Worm (Caenorhabditis elegans) whole organism, mixed stage, embryonic: Measurements from ENCODE around the gene B0303.14.

Source experiments
- bed-3 ChIP-seq: fragments of 200-800 bp; sonication (Bioruptor generic); optimal IDR thresholded peaks from 3 replicates; lab custom pipeline; 2018; ENCODE audit warnings: mild to moderate bottlenecking, missing genetic modification characterization, moderate library complexity, missing compliant biosample characterization
- blmp-1 ChIP-seq: fragments of 150-350 bp; optimal IDR thresholded peaks from 2 replicates; lab custom pipeline; 2014; ENCODE audit warnings: missing biosample characterization, missing genetic modification characterization
- ceh-39 ChIP-seq: fragments of 150-350 bp; optimal IDR thresholded peaks from 2 replicates; lab custom pipeline; 2014; ENCODE audit warnings: missing biosample characterization, missing genetic modification characterization
- ceh-43 ChIP-seq: fragments of 200-800 bp; sonication (Bioruptor generic); optimal IDR thresholded peaks from 2 replicates; lab custom pipeline; 2018; ENCODE audit warnings: mild to moderate bottlenecking, missing genetic modification characterization, moderate library complexity, missing compliant biosample characterization
- ceh-83 ChIP-seq: fragments of 200-800 bp; sonication (Bioruptor generic); optimal IDR thresholded peaks from 2 replicates; lab custom pipeline; 2018; ENCODE audit warnings: mild to moderate bottlenecking, missing genetic modification characterization, missing compliant biosample characterization
- ces-1 ChIP-seq: fragments of 150-350 bp; optimal IDR thresholded peaks from 2 replicates; lab custom pipeline; 2014; ENCODE audit warnings: missing biosample characterization, missing genetic modification reagents, missing genetic modification characterization
- drap-1 ChIP-seq: fragments of 200-800 bp; sonication (Bioruptor generic); optimal IDR thresholded peaks from 3 replicates; lab custom pipeline; 2018; ENCODE audit warnings: mild to moderate bottlenecking, missing genetic modification characterization, missing compliant biosample characterization
- elt-3 ChIP-seq: fragments of 150-350 bp; optimal IDR thresholded peaks from 2 replicates; lab custom pipeline; 2014; ENCODE audit warnings: missing biosample characterization, missing genetic modification characterization
- flh-1 ChIP-seq: fragments of 200-800 bp; sonication (Bioruptor generic); optimal IDR thresholded peaks from 2 replicates; lab custom pipeline; 2018; ENCODE audit warnings: mild to moderate bottlenecking, missing genetic modification characterization, moderate library complexity, missing compliant biosample characterization
- ham-2 ChIP-seq: fragments of 200-800 bp; sonication (Bioruptor generic); optimal IDR thresholded peaks from 2 replicates; lab custom pipeline; 2018; ENCODE audit warnings: mild to moderate bottlenecking, missing genetic modification characterization, missing compliant biosample characterization
- lin-13 ChIP-seq: fragments of 150-350 bp; optimal IDR thresholded peaks from 2 replicates; lab custom pipeline; 2014; ENCODE audit warnings: missing biosample characterization, missing genetic modification characterization
- lin-32 ChIP-seq: fragments of 200-800 bp; sonication (Bioruptor generic); optimal IDR thresholded peaks from 2 replicates; lab custom pipeline; 2018; ENCODE audit warnings: mild to moderate bottlenecking, missing genetic modification characterization, missing compliant biosample characterization
- lsy-2 ChIP-seq: fragments of 150-350 bp; optimal IDR thresholded peaks from 2 replicates; lab custom pipeline; 2014; ENCODE audit warnings: missing biosample characterization, missing genetic modification characterization
- mab-5 ChIP-seq: fragments of 150-350 bp; optimal IDR thresholded peaks from 2 replicates; lab custom pipeline; 2014; ENCODE audit warnings: missing biosample characterization, missing genetic modification characterization
- mep-1 ChIP-seq: fragments of 150-350 bp; optimal IDR thresholded peaks from 2 replicates; lab custom pipeline; 2017; ENCODE audit warnings: missing biosample characterization, missing genetic modification reagents, missing genetic modification characterization, inconsistent platforms
- mls-2 ChIP-seq: sonication (generic microtip); optimal IDR thresholded peaks from 2 replicates; lab custom pipeline; 2016; ENCODE audit warnings: mild to moderate bottlenecking, missing genetic modification characterization, moderate library complexity, missing compliant biosample characterization
- nhr-12 ChIP-seq: fragments of 150-350 bp; optimal IDR thresholded peaks from 2 replicates; lab custom pipeline; 2014; ENCODE audit warnings: missing biosample characterization, missing genetic modification characterization
- nhr-2 ChIP-seq: fragments of 150-350 bp; optimal IDR thresholded peaks from 2 replicates; lab custom pipeline; 2014; ENCODE audit warnings: missing biosample characterization, missing genetic modification characterization
- nhr-237 ChIP-seq: fragments of 150-350 bp; optimal IDR thresholded peaks from 2 replicates; lab custom pipeline; 2014; ENCODE audit warnings: missing biosample characterization, missing genetic modification characterization
- nhr-76 ChIP-seq: sonication (generic microtip); optimal IDR thresholded peaks from 2 replicates; lab custom pipeline; 2017; ENCODE audit warnings: missing biosample characterization, missing genetic modification characterization
- pha-4 ChIP-seq: fragments of 150-350 bp; optimal IDR thresholded peaks from 2 replicates; lab custom pipeline; 2018; ENCODE audit warnings: missing biosample characterization, missing genetic modification reagents, missing genetic modification characterization
- sptf-1 ChIP-seq: sonication (generic microtip); optimal IDR thresholded peaks from 2 replicates; lab custom pipeline; 2017; ENCODE audit warnings: mild to moderate bottlenecking, missing genetic modification characterization, moderate library complexity, missing compliant biosample characterization
- tbx-8 ChIP-seq: fragments of 200-800 bp; sonication (Bioruptor generic); optimal IDR thresholded peaks from 2 replicates; lab custom pipeline; 2018; ENCODE audit warnings: mild to moderate bottlenecking, missing genetic modification characterization, moderate library complexity, missing compliant biosample characterization
- unc-120 ChIP-seq: sonication (generic microtip); optimal IDR thresholded peaks from 2 replicates; lab custom pipeline; 2017; ENCODE audit warnings: missing genetic modification characterization, missing compliant biosample characterization; ENCODE audit not compliant: poor library complexity, severe bottlenecking
- unc-39 ChIP-seq: fragments of 150-350 bp; optimal IDR thresholded peaks from 2 replicates; lab custom pipeline; 2014; ENCODE audit warnings: missing biosample characterization, missing genetic modification characterization
- unc-62 ChIP-seq: fragments of 150-350 bp; optimal IDR thresholded peaks from 2 replicates; lab custom pipeline; 2014; ENCODE audit warnings: missing biosample characterization, missing genetic modification reagents, missing genetic modification characterization
- zip-8 ChIP-seq: fragments of 150-350 bp; optimal IDR thresholded peaks from 2 replicates; lab custom pipeline; 2014; ENCODE audit warnings: missing biosample characterization, missing genetic modification characterization
- ztf-11 ChIP-seq: fragments of 150-350 bp; optimal IDR thresholded peaks from 2 replicates; lab custom pipeline; 2014; ENCODE audit warnings: missing biosample characterization, missing genetic modification characterization

Gene B0303.14

DNA sequence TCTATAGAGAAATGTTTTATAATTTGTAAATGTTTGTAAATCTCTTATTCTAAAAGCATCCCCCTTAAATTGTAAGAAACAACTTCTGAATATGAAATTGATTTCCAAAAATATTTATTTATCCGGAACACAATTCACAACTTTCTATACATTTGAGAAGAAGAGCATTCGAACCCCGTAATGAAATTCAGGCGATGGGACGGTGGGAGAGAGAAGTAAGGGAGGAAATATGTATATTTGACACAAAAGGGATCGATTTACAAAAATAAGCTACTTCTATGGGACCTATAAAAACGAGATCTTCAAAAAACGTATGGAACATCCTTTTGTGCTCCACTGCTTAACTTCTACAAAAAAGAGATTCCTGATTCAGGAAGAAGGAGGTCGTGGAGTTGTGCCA lies 9.2 kb upstream of the B0303.14 start:
- TF ChIP-seq nhr-76 (tag; lab: Kevin White, UChicago) (no peak), nhr-12 (tag; lab: Kevin White, UChicago) (no peak), sptf-1 (tag; lab: Kevin White, UChicago) (no peak), elt-3 (no peak), ztf-11 (tag; lab: Kevin White, UChicago) (no peak), ham-2 (GFP tag; lab: Kevin White, UChicago) (no peak), unc-120 (tag; lab: Kevin White, UChicago) (no peak), nhr-2 (no peak), ces-1 (GFP tag; lab: Kevin White, UChicago) (no peak), tbx-8 (GFP tag; lab: Kevin White, UChicago) (no peak), blmp-1 (tag; lab: Kevin White, UChicago) (no peak)

DNA sequence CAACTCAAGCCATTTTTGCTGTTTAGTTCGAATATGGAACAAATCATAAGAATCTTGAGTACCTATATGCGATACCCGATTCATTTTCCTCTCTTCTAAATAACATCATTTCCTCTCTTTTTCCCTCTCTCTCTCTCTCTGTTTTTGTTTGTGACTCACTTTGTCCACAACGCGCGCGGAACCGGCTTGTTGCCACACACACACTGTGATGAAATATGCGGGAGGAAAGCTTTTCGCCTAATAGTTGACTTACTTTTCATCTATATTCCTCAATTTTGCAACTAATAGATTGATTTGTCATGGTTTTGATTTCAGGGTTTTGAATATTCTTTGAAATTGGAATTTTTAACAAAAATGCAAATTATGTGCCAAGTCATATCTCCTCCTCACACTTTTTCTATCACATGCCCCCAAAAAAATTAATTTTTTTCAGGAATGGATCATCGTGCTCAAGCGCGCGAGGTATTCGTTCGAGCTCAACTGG lies 3.8 kb upstream of the B0303.14 start, which contains the start of gene hipr-1:
Gene hipr-1, plus strand, starts transcription at position 434 of the 484 bp plus-strand sequence.
- TF ChIP-seq pha-4 (tag; lab: Kevin White, UChicago) (peak; percentile 54), nhr-2 (no peak)

DNA sequence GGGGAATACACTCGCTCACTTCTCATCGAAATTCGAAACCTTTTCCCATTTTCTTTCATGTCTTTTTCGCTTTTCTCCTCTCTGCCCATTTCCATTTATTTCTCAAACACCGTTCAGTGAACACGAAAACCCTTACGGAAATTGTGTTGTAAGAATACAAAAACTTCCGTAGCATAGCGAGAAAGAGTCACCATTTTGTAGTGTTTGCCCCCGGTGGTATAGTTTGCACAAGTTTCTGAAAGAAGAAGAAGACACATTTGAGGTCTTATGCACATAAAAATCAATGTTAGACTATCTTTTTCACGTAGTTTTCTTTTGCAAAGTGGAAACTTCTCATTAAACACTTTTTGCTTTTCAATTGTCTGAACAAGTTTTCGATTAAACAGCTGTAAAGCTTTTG lies 3.1 kb upstream of the B0303.14 start:
- TF ChIP-seq zip-8 (tag; lab: Kevin White, UChicago) (no peak), lsy-2 (tag; lab: Kevin White, UChicago) (no peak), mab-5 (tag; lab: Kevin White, UChicago) (no peak), nhr-237 (tag; lab: Kevin White, UChicago) (no peak), ham-2 (GFP tag; lab: Kevin White, UChicago) (no peak), mep-1 (tag; lab: Kevin White, UChicago) (no peak), drap-1 (no peak), bed-3 (GFP tag; lab: Kevin White, UChicago) (no peak), ztf-11 (tag; lab: Kevin White, UChicago) (no peak)

DNA sequence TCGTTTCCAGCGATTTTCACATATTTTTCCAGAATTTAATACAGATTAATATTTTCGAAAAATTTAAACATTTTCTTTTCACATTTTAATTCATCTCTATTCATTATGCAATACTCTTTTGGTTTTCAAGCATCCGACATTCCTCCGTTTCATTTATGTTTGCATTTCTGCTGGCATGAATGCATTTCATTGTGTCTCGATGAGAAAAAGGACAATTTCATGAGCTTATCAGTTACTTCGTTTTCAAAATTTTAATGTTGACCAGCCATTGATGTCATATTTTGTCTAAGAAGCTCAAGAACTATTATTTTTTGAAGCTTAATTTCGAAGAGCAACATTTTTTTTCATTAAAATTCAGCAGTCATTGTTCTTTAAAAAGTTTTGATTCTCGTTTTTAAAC lies 2.6 kb upstream of the B0303.14 start:
- TF ChIP-seq unc-39 (tag; lab: Kevin White, UChicago) = no peak
- TF ChIP-seq tbx-8 (GFP tag; lab: Kevin White, UChicago) = no peak
- no peak for TF ChIP-seq zip-8 (tag; lab: Kevin White, UChicago)
- no peak for TF ChIP-seq elt-3
- no peak for TF ChIP-seq ceh-83 (GFP tag; lab: Kevin White, UChicago)
- no peak for TF ChIP-seq blmp-1 (tag; lab: Kevin White, UChicago)
- TF ChIP-seq ztf-11 (tag; lab: Kevin White, UChicago) = no peak
- TF ChIP-seq nhr-2 = no peak
- TF ChIP-seq unc-62 (GFP tag; lab: Kevin White, UChicago) = no peak
- TF ChIP-seq mls-2 (tag; lab: Kevin White, UChicago) = no peak
- TF ChIP-seq ces-1 (GFP tag; lab: Kevin White, UChicago) = no peak
- TF ChIP-seq ceh-43 (GFP tag; lab: Kevin White, UChicago) = no peak

DNA sequence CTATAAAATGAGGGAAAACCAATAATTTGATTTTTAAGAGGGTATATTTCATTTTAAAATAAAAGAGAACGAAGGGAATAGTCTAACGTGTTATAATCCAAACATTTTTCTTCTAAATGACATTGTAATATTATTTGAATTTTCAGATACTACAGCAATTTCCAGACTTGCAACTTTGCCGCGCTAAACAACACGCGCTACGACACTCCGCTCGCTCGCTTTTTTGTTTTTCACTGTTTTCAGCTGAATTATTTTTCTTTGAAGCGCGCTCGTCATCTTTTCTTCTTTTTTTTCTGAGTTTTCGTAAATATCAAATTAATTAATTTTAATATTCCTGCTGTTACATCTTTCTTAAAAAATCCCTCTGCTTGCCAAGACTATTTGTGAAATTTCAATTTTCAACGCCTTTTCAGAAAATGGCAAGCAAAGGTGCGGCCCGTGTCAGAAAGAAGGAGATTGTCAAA lies 1.3 kb upstream of the B0303.14 start, which contains the start of gene mrpl-11:
Gene mrpl-11, plus strand, starts transcription at position 414 of the 464 bp plus-strand sequence.
- TF ChIP-seq ceh-39 (no peak), sptf-1 (tag; lab: Kevin White, UChicago) (no peak), unc-39 (tag; lab: Kevin White, UChicago) (no peak), mls-2 (tag; lab: Kevin White, UChicago) (no peak), mab-5 (tag; lab: Kevin White, UChicago) (no peak), lsy-2 (tag; lab: Kevin White, UChicago) (no peak), flh-1 (GFP tag; lab: Kevin White, UChicago) (no peak)

DNA sequence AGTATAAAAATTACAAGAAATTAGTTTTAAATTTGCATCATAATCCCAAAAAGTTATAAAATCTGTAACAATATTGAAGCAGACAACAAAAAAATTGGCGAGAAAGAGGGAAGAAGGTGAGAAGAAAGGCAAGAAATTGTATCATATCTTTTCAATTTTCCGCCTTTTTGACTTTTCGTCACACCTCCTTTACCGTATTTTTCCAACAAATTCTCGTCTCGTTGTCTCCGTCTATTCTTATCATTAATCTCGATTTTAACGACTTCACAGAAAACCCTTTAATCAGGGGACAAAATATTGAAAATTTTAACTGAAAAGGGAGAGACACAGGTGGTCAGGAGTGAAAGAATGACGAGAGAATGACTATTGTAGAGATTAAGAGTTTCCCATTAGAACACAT lies 3.0 kb downstream of the B0303.14 start:
- TF ChIP-seq flh-1 (GFP tag; lab: Kevin White, UChicago) (no peak), lin-13 (tag; lab: Kevin White, UChicago) (no peak), unc-39 (tag; lab: Kevin White, UChicago) (no peak), mab-5 (tag; lab: Kevin White, UChicago) (no peak), sptf-1 (tag; lab: Kevin White, UChicago) (no peak), lin-32 (GFP tag; lab: Kevin White, UChicago) (no peak)
